Fruit fly (Drosophila melanogaster): ENCODE results near the gene Dop1R2.
A peak's percentile ranks its signal among the peaks of the same experiment; 100 is the strongest.

Gene Dop1R2

dm6 chr3R:29620712-29621479, 38.9 kb downstream of the Dop1R2 start:
- no peak for TF ChIP-seq EcR (GFP tag; optimal IDR thresholded peaks at IDR 0.05)
- no peak for TF ChIP-seq psq (optimal IDR thresholded peaks at IDR 0.05)
- no peak for TF ChIP-seq Dll (optimal IDR thresholded peaks at IDR 0.05)
- no peak for TF ChIP-seq usp (GFP tag; optimal IDR thresholded peaks at IDR 0.05)
- no peak for TF ChIP-seq pan (optimal IDR thresholded peaks at IDR 0.05)
- TF ChIP-seq CG8478 (optimal IDR thresholded peaks at IDR 0.05) = no peak

- peak; percentile 90 for TF ChIP-seq Dll (optimal IDR thresholded peaks at IDR 0.05)
- TF ChIP-seq usp (GFP tag; optimal IDR thresholded peaks at IDR 0.05) = no peak
These were observed 41.1 kb downstream of the Dop1R2 start, which contains the start of gene CG1907 for dm6 chr3R:29618515-29619157. TSS of gene CG1907 (plus strand) at chr3R:29619065.

dm6 chr3R:29617709-29618212, 42.0 kb downstream of the Dop1R2 start:
- TF ChIP-seq CG8478 (optimal IDR thresholded peaks at IDR 0.05) (no peak), pan (optimal IDR thresholded peaks at IDR 0.05) (no peak), usp (GFP tag; optimal IDR thresholded peaks at IDR 0.05) (no peak), Dll (optimal IDR thresholded peaks at IDR 0.05) (no peak), psq (optimal IDR thresholded peaks at IDR 0.05) (no peak)

- no peak for TF ChIP-seq Dll (optimal IDR thresholded peaks at IDR 0.05)
- no peak for TF ChIP-seq pan (optimal IDR thresholded peaks at IDR 0.05)
- no peak for TF ChIP-seq psq (optimal IDR thresholded peaks at IDR 0.05)
- no peak for TF ChIP-seq usp (GFP tag; optimal IDR thresholded peaks at IDR 0.05)
- TF ChIP-seq EcR (GFP tag; optimal IDR thresholded peaks at IDR 0.05) = no peak
- TF ChIP-seq CG8478 (optimal IDR thresholded peaks at IDR 0.05) = no peak
These were observed 42.6 kb downstream of the Dop1R2 start for dm6 chr3R:29617197-29617596.

- TF ChIP-seq psq (optimal IDR thresholded peaks at IDR 0.05) (no peak), pan (optimal IDR thresholded peaks at IDR 0.05) (no peak), CG8478 (optimal IDR thresholded peaks at IDR 0.05) (no peak), Dll (optimal IDR thresholded peaks at IDR 0.05) (no peak), usp (GFP tag; optimal IDR thresholded peaks at IDR 0.05) (no peak), EcR (GFP tag; optimal IDR thresholded peaks at IDR 0.05) (no peak)
These were observed 48.8 kb downstream of the Dop1R2 start for dm6 chr3R:29610958-29611357.

- TF ChIP-seq Dll (optimal IDR thresholded peaks at IDR 0.05) = no peak
- TF ChIP-seq CG8478 (optimal IDR thresholded peaks at IDR 0.05) = no peak
- TF ChIP-seq psq (optimal IDR thresholded peaks at IDR 0.05) = no peak
- TF ChIP-seq pan (optimal IDR thresholded peaks at IDR 0.05) = no peak
- no peak for TF ChIP-seq usp (GFP tag; optimal IDR thresholded peaks at IDR 0.05)
- no peak for TF ChIP-seq EcR (GFP tag; optimal IDR thresholded peaks at IDR 0.05)
These were observed 51.6 kb downstream of the Dop1R2 start, which contains the start of gene Diedel2 for dm6 chr3R:29608177-29608576. TSS of gene Diedel2 (plus strand) at chr3R:29608477.

dm6 chr3R:29600762-29601161, 59.0 kb downstream of the Dop1R2 start, which contains the start of gene CG7568:
TSS of gene CG7568 (minus strand) at chr3R:29600862.
- TF ChIP-seq psq (optimal IDR thresholded peaks at IDR 0.05) (no peak), CG8478 (optimal IDR thresholded peaks at IDR 0.05) (no peak), usp (GFP tag; optimal IDR thresholded peaks at IDR 0.05) (no peak), Dll (optimal IDR thresholded peaks at IDR 0.05) (no peak), EcR (GFP tag; optimal IDR thresholded peaks at IDR 0.05) (no peak), pan (optimal IDR thresholded peaks at IDR 0.05) (no peak)

- TF ChIP-seq pan (optimal IDR thresholded peaks at IDR 0.05) (no peak), psq (optimal IDR thresholded peaks at IDR 0.05) (no peak), CG8478 (optimal IDR thresholded peaks at IDR 0.05) (no peak), usp (GFP tag; optimal IDR thresholded peaks at IDR 0.05) (no peak), EcR (GFP tag; optimal IDR thresholded peaks at IDR 0.05) (no peak), Dll (optimal IDR thresholded peaks at IDR 0.05) (no peak)
These were observed 67.5 kb downstream of the Dop1R2 start for dm6 chr3R:29592139-29592814.

- no peak for TF ChIP-seq CG8478 (optimal IDR thresholded peaks at IDR 0.05)
- no peak for TF ChIP-seq usp (GFP tag; optimal IDR thresholded peaks at IDR 0.05)
- TF ChIP-seq EcR (GFP tag; optimal IDR thresholded peaks at IDR 0.05) = no peak
- no peak for TF ChIP-seq Dll (optimal IDR thresholded peaks at IDR 0.05)
- no peak for TF ChIP-seq pan (optimal IDR thresholded peaks at IDR 0.05)
- no peak for TF ChIP-seq psq (optimal IDR thresholded peaks at IDR 0.05)
These were observed 68.2 kb downstream of the Dop1R2 start, which contains the start of gene alph for dm6 chr3R:29591481-29592138. TSS of gene alph (plus strand) at chr3R:29591831.

- TF ChIP-seq CG8478 (optimal IDR thresholded peaks at IDR 0.05) (no peak), pan (optimal IDR thresholded peaks at IDR 0.05) (no peak), psq (optimal IDR thresholded peaks at IDR 0.05) (no peak), usp (GFP tag; optimal IDR thresholded peaks at IDR 0.05) (no peak), EcR (GFP tag; optimal IDR thresholded peaks at IDR 0.05) (no peak), Dll (optimal IDR thresholded peaks at IDR 0.05) (no peak)
These were observed 69.0 kb downstream of the Dop1R2 start, which contains the start of gene CG31041 for dm6 chr3R:29590806-29591205. TSS of gene CG31041 (minus strand) at chr3R:29590906.

- TF ChIP-seq psq (optimal IDR thresholded peaks at IDR 0.05) (no peak), Dll (optimal IDR thresholded peaks at IDR 0.05) (no peak), EcR (GFP tag; optimal IDR thresholded peaks at IDR 0.05) (no peak), CG8478 (optimal IDR thresholded peaks at IDR 0.05) (no peak), usp (GFP tag; optimal IDR thresholded peaks at IDR 0.05) (no peak)
These were observed 70.1 kb downstream of the Dop1R2 start, which contains the start of gene CG11470 for dm6 chr3R:29589662-29590061. TSS of gene CG11470 (minus strand) at chr3R:29589762.
